Worm (Caenorhabditis elegans): ENCODE measurements around the gene lys-7.

DNA sequence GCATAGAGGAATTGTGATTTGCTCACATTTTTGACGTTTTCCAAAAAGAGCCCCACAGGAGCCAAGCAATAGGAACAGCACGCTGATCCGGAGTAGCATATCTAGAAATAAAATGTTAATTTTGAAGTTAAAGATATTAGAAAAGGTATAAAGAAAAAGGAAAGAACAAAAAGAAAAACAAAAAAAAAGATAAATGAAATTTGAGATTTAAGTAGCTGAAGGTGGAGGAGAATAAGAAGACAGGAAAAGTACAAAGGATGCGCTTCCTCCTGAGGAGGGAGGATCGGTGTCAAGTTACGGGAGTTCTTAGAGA lies 37.7 kb downstream of the lys-7 start, which contains the start of gene cfz-2:
- no peak for TF ChIP-seq ttx-3 (tag; optimal IDR thresholded peaks at IDR 0.05)
- no peak for TF ChIP-seq pqm-1 (tag; optimal IDR thresholded peaks at IDR 0.05)
